Worm (Caenorhabditis elegans): ENCODE data around the gene fbxb-119.
A peak's percentile ranks its signal among the peaks of the same experiment; 100 is the strongest.

The fbxb-119 gene

DNA sequence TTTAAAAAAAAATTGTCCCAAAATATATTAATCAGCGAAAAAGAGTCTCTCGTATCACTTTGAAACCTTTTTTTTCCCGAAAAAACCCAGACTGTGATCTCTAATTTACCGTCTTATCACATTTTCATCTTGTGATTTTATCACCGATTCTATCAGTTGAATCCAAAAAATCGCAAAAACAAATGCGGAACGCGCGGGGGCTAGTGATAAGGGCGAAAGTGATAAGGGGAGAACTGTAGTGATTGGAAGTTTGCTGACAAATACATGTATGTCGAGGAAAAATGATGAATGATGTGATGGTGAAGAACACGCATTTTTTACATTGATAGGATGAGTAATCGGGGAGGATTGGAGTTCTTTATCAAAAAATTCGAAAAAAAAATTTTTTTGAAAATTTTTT, 27.7 kb downstream of the fbxb-119 start (continued):
- TF ChIP-seq lim-7 (GFP tag; IDR thresholded peaks at IDR 0.05) (no peak), ceh-44 (GFP tag; IDR thresholded peaks at IDR 0.05) (no peak), egl-27 (tag; optimal IDR thresholded peaks at IDR 0.05) (no peak), lin-29 (GFP tag; IDR thresholded peaks at IDR 0.05) (no peak), F26F4.8 (GFP tag; conservative IDR thresholded peaks at IDR 0.05) (no peak), php-3 (GFP tag; IDR thresholded peaks at IDR 0.05) (peak; percentile 98), mdt-29 (GFP tag; IDR thresholded peaks at IDR 0.05) (peak; percentile 56; the same call in 1 of the 2 replicates), ceh-82 (tag; optimal IDR thresholded peaks at IDR 0.05) (no peak), nhr-77 (tag; optimal IDR thresholded peaks at IDR 0.05) (peak; percentile 98), unc-62 (GFP tag; optimal IDR thresholded peaks at IDR 0.05 in 1 of 2) (peak in 1 of 2 experiments; percentile 78), unc-62 (tag; optimal IDR thresholded peaks at IDR 0.05) (no peak), nhr-48 (tag; optimal IDR thresholded peaks at IDR 0.05) (peak; percentile 87), tag-97 (GFP tag; IDR thresholded peaks at IDR 0.05) (no peak), nhr-76 (tag; optimal IDR thresholded peaks at IDR 0.05) (peak; percentile 13), zip-2 (tag; optimal IDR thresholded peaks at IDR 0.05) (no peak), pqm-1 (tag; optimal IDR thresholded peaks at IDR 0.05) (peak; percentile 100), Y75B8A.6 (GFP tag; IDR thresholded peaks at IDR 0.05) (no peak), nhr-111 (GFP tag; optimal IDR thresholded peaks at IDR 0.05) (no peak), zip-11 (GFP tag; IDR thresholded peaks at IDR 0.05) (no peak), lin-38 (GFP tag; IDR thresholded peaks at IDR 0.05) (no peak), hif-1 (tag; optimal IDR thresholded peaks at IDR 0.05) (peak in 1 of 2 experiments; percentile 52), nhr-10 (tag; optimal IDR thresholded peaks at IDR 0.05) (peak; percentile 49), tra-1 (GFP tag; IDR thresholded peaks at IDR 0.05) (peak; percentile 99), nhr-102 (tag; optimal IDR thresholded peaks at IDR 0.05) (peak; percentile 94), attf-4 (tag; optimal IDR thresholded peaks at IDR 0.05) (no peak), F37D6.2 (tag; optimal IDR thresholded peaks at IDR 0.05) (no peak), nhr-6 (tag; optimal IDR thresholded peaks at IDR 0.05) (peak; percentile 74), arid-1 (GFP tag; conservative IDR thresholded peaks at IDR 0.05) (no peak), daf-12 (tag; optimal IDR thresholded peaks at IDR 0.05) (no peak), zfp-3 (GFP tag; conservative IDR thresholded peaks at IDR 0.05) (no peak), hmg-1.1 (GFP tag; IDR thresholded peaks at IDR 0.05) (no peak), R02D3.7 (tag; optimal IDR thresholded peaks at IDR 0.05) (no peak), fos-1 (tag; optimal IDR thresholded peaks at IDR 0.05) (peak; percentile 80), cey-2 (tag; optimal IDR thresholded peaks at IDR 0.05; ENCODE audit: borderline replicate concordance, insufficient read depth) (peak; percentile 95), madf-9 (GFP tag; conservative IDR thresholded peaks at IDR 0.05) (no peak), snpc-1.2 (GFP tag; IDR thresholded peaks at IDR 0.05) (no peak), ztf-11 (tag; optimal IDR thresholded peaks at IDR 0.05) (no peak), pha-4 (GFP tag; IDR thresholded peaks at IDR 0.05) (peak; percentile 57; the same call in 1 of the 2 replicates), pha-4 (tag; optimal IDR thresholded peaks at IDR 0.05) (no peak), zag-1 (tag; optimal IDR thresholded peaks at IDR 0.05) (no peak), egl-43 (GFP tag; IDR thresholded peaks at IDR 0.05) (no peak), nhr-11 (tag; optimal IDR thresholded peaks at IDR 0.05) (no peak), ceh-62 (tag; optimal IDR thresholded peaks at IDR 0.05) (no peak), ceh-28 (tag; optimal IDR thresholded peaks at IDR 0.05) (no peak), nhr-28 (tag; optimal IDR thresholded peaks at IDR 0.05) (peak; percentile 100), hlh-30 (tag; optimal IDR thresholded peaks at IDR 0.05; ENCODE audit: insufficient read depth) (peak; percentile 87), hlh-11 (tag; optimal IDR thresholded peaks at IDR 0.05) (peak; percentile 97), nhr-25 (tag; optimal IDR thresholded peaks at IDR 0.05; ENCODE audit: borderline replicate concordance, insufficient read depth) (no peak), ces-1 (GFP tag; optimal IDR thresholded peaks at IDR 0.05) (no peak), T20F7.1 (GFP tag; optimal IDR thresholded peaks at IDR 0.05) (no peak), mes-2 (tag; optimal IDR thresholded peaks at IDR 0.05; ENCODE audit: poor library complexity, severe bottlenecking) (no peak), mep-1 (tag; optimal IDR thresholded peaks at IDR 0.05) (peak; percentile 80)
